Fruit fly (Drosophila melanogaster) whole organism, pupa: ENCODE measurements around the gene Eip63E.

ENCODE experiments used
- CG10348 ChIP-seq: fragments of 200-800 bp; sonication (Bioruptor generic); IDR thresholded peaks from 2 replicates; pipeline ENCODE4 v1.3.6; 2022; ENCODE audit warnings: missing biosample characterization, missing genetic modification characterization
- CG12605 ChIP-seq: fragments of 200-800 bp; sonication (Bioruptor generic); IDR thresholded peaks from 2 replicates; pipeline ENCODE4 v1.3.6; 2022; ENCODE audit warnings: missing biosample characterization, missing genetic modification characterization
- CG14655 ChIP-seq: fragments of 200-800 bp; sonication (Bioruptor generic); optimal IDR thresholded peaks from 3 replicates; lab custom pipeline; 2017; ENCODE audit warnings: mild to moderate bottlenecking, missing biosample characterization, missing genetic modification reagents, missing genetic modification characterization
- CG15710 ChIP-seq: fragments of 200-800 bp; sonication (Bioruptor generic); optimal IDR thresholded peaks from 2 replicates; lab custom pipeline; 2018; ENCODE audit warnings: missing biosample characterization, mild to moderate bottlenecking, missing genetic modification characterization, moderate library complexity
- CG32121 ChIP-seq: fragments of 200-800 bp; sonication (Bioruptor generic); IDR thresholded peaks from 2 replicates; pipeline ENCODE4 v1.3.6; 2022; ENCODE audit warnings: missing biosample characterization, missing genetic modification characterization
- CG34367 ChIP-seq: fragments of 200-800 bp; sonication (Bioruptor generic); optimal IDR thresholded peaks from 2 replicates; lab custom pipeline; 2018; ENCODE audit warnings: missing biosample characterization, mild to moderate bottlenecking, missing genetic modification characterization
- CG8301 ChIP-seq: fragments of 200-800 bp; sonication (Bioruptor generic); optimal IDR thresholded peaks from 2 replicates; lab custom pipeline; 2018; ENCODE audit warnings: missing biosample characterization, mild to moderate bottlenecking, missing genetic modification characterization
- CG9948 ChIP-seq: fragments of 200-800 bp; sonication (Bioruptor generic); optimal IDR thresholded peaks from 2 replicates; lab custom pipeline; 2018; ENCODE audit warnings: missing biosample characterization, mild to moderate bottlenecking, missing genetic modification characterization, moderate library complexity
- EcR ChIP-seq: fragments of 200-800 bp; sonication (Bioruptor generic); optimal IDR thresholded peaks from 3 replicates; lab custom pipeline; 2019; ENCODE audit warnings: missing biosample characterization, missing genetic modification characterization, mild to moderate bottlenecking, moderate library complexity, missing genetic modification reagents
- Ets98B ChIP-seq: fragments of 200-800 bp; sonication (Bioruptor generic); IDR thresholded peaks from 2 replicates; pipeline ENCODE4 v1.3.6; 2022; ENCODE audit warnings: missing biosample characterization, missing genetic modification characterization
- Pif1A ChIP-seq: fragments of 200-800 bp; sonication (Bioruptor generic); optimal IDR thresholded peaks from 3 replicates; lab custom pipeline; 2016; ENCODE audit warnings: missing biosample characterization, missing genetic modification characterization
- Snoo ChIP-seq: fragments of 200-800 bp; sonication (Bioruptor generic); optimal IDR thresholded peaks from 3 replicates; lab custom pipeline; 2017; ENCODE audit warnings: missing biosample characterization, mild to moderate bottlenecking, missing genetic modification characterization, inconsistent platforms
- gl ChIP-seq: fragments of 200-800 bp; sonication (Bioruptor generic); optimal IDR thresholded peaks from 2 replicates; lab custom pipeline; 2018; ENCODE audit warnings: missing biosample characterization, mild to moderate bottlenecking, missing genetic modification characterization
- rn ChIP-seq: fragments of 200-800 bp; sonication (Bioruptor generic); IDR thresholded peaks from 2 replicates; pipeline ENCODE4 v1.3.6; 2022; ENCODE audit warnings: missing biosample characterization, missing genetic modification characterization

- TF ChIP-seq EcR (no peak), Ets98B (no peak), CG9948 (tag; lab: Kevin White, UChicago) (peak; percentile 54), CG15710 (tag; lab: Kevin White, UChicago) (peak; percentile 31), gl (tag; lab: Kevin White, UChicago) (no peak), CG32121 (no peak), CG14655 (GFP tag; lab: Kevin White, UChicago) (no peak), CG8301 (tag; lab: Kevin White, UChicago) (no peak), CG10348 (GFP tag; lab: Robert Waterston, UW) (no peak), CG34367 (peak; percentile 32), CG12605 (no peak), Snoo (tag; lab: Kevin White, UChicago) (no peak), rn (GFP tag; lab: Robert Waterston, UW) (no peak), Pif1A (GFP tag; lab: Kevin White, UChicago) (peak; percentile 26)
Observed at dm6 chr3L:3638587-3639312, 123.2 kb downstream of the Eip63E start.
